Fruit fly (Drosophila melanogaster): Measurements from ENCODE around the gene CG13760.

CG13760 gene

DNA sequence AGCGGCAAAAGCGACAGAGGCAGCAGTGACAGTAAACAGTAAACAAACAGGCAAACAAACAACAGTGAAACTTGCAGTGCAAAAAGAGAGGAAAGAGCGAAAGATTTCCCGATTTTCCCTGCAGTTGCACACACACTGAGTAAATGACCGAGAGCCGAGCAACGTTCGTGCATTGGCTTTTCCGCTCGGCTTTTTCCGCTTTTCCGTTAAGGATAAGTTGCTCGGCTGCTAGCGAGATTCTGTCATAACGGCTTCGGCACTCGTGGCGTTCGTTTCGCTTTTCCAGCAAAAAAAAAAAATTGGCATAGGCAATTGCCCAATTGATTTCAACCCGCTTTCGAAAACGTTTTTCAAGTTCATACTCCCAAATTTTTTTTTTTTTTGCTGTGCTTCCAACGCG is 31.6 kb downstream of the CG13760 start:
- TF ChIP-seq Deaf1 (tag; optimal IDR thresholded peaks at IDR 0.05) = peak; percentile 90
- no peak for TF ChIP-seq gt (GFP tag; IDR thresholded peaks at IDR 0.05)
- no peak for TF ChIP-seq CG16779 (GFP tag; IDR thresholded peaks at IDR 0.05)

DNA sequence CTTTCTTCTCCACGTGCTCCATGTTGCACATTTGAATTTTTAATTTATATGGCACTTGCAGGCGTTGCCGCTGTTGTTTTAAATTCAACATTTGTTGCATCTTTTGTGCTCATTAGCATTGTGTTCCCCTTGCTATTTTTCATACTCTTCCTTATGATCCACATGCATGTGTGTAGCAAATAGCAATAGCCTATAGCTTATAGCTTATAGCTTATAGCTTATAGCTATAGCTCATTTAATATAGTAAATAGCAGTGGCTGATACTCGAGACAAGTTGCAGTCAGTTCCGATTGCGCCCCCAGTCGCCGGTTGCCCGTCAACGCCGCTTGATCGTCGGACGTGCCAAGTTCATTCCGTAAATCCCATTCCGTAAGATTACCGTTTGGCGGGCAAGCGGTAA is 33.6 kb downstream of the CG13760 start, which contains the start of gene Pdfr:
Gene Pdfr (plus strand): TSS at position 301 of the 400 bp plus-strand sequence.
- TF ChIP-seq CG8281 (tag; optimal IDR thresholded peaks at IDR 0.05) (no peak), CG11695 (GFP tag; IDR thresholded peaks at IDR 0.05) (no peak), Fer3 (tag; optimal IDR thresholded peaks at IDR 0.05) (no peak), Hey (tag; optimal IDR thresholded peaks at IDR 0.05) (no peak), stc (GFP tag; IDR thresholded peaks at IDR 0.05) (no peak), br (optimal IDR thresholded peaks at IDR 0.05) (no peak), bowl (GFP tag; IDR thresholded peaks at IDR 0.05) (no peak), jigr1 (GFP tag; IDR thresholded peaks at IDR 0.05) (no peak)

DNA sequence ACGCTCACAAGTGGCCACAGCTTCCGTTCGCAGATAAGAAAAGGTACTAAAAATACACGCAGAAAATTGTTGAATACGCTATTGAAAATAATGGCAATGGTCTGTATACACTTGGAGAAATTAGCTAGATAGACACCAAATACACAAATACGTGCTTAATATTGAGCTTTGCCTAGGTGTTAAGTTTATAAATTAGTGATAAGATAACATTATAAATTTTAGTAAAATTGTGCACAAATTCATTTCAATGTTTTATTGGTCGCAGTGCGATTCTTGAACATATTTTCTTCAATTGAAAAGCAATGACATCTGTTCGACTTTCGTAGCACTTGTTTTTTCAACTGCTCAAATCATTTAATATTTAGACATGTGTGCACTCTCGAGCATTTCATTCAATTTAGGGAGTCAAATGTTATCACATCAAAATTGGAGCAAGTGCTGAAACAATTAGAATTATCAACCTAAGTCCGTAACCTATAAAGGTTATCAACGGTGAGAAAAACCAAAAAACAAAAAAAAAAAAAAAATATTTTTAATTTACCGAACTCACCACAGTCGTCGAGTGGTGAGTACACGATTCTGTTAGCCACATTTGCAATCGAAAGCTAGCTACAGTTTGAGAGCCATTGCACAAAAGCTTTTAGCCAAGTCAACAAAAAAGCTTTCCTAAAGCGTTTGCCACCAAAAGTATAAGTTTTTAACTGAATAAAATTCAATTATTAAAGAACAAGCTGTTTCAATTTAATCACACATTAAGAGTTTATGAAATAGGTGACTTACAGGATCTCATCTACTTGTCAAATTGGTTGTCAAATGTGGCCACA is 38.6 kb downstream of the CG13760 start:
- TF ChIP-seq odd (GFP tag; optimal IDR thresholded peaks at IDR 0.05) (no peak), CG2129 (GFP tag; IDR thresholded peaks at IDR 0.05; ENCODE audit: partially characterized antibody) (no peak), toy (GFP tag; IDR thresholded peaks at IDR 0.05) (no peak), Pdp1 (GFP tag; optimal IDR thresholded peaks at IDR 0.05) (no peak), CG9817 (tag; optimal IDR thresholded peaks at IDR 0.05) (peak; percentile 18), hbn (GFP tag; IDR thresholded peaks at IDR 0.05; ENCODE audit: partially characterized antibody) (no peak), abd-A (tag; optimal IDR thresholded peaks at IDR 0.05) (no peak), sqz (GFP tag; optimal IDR thresholded peaks at IDR 0.05) (no peak), phol (tag; optimal IDR thresholded peaks at IDR 0.05) (peak; percentile 1), Fer1 (GFP tag; optimal IDR thresholded peaks at IDR 0.05) (peak; percentile 14), nom (GFP tag; optimal IDR thresholded peaks at IDR 0.05) (no peak), CG11695 (GFP tag; IDR thresholded peaks at IDR 0.05) (no peak), slbo (GFP tag; IDR thresholded peaks at IDR 0.05) (no peak), Rx (GFP tag; IDR thresholded peaks at IDR 0.05) (no peak), hth (optimal IDR thresholded peaks at IDR 0.05) (no peak), CG18599 (GFP tag; optimal IDR thresholded peaks at IDR 0.05) (peak; percentile 35), CTCF (GFP tag; optimal IDR thresholded peaks at IDR 0.05) (peak; percentile 4), CG8388 (GFP tag; optimal IDR thresholded peaks at IDR 0.05) (no peak), lmd (GFP tag; IDR thresholded peaks at IDR 0.05) (peak; percentile 21; the same call in 1 of the 2 replicates), Ets65A (GFP tag) (peak; percentile 88), CG3726 (GFP tag; IDR thresholded peaks at IDR 0.05) (no peak), klu (GFP tag; IDR thresholded peaks at IDR 0.05) (no peak), CG15269 (tag; optimal IDR thresholded peaks at IDR 0.05) (peak; percentile 5), Myb (GFP tag; optimal IDR thresholded peaks at IDR 0.05) (peak; percentile 13), CG1529 (GFP tag; optimal IDR thresholded peaks at IDR 0.05) (no peak), Hsf (GFP tag; optimal IDR thresholded peaks at IDR 0.05) (no peak), sug (tag; optimal IDR thresholded peaks at IDR 0.05) (no peak), CG10565 (GFP tag; optimal IDR thresholded peaks at IDR 0.05) (no peak), CG15011 (GFP tag; optimal IDR thresholded peaks at IDR 0.05) (no peak), CG30403 (GFP tag; optimal IDR thresholded peaks at IDR 0.05) (no peak), lab (GFP tag; optimal IDR thresholded peaks at IDR 0.05) (peak; percentile 10), CG9932 (GFP tag; IDR thresholded peaks at IDR 0.05) (no peak), danr (GFP tag; IDR thresholded peaks at IDR 0.05) (no peak), CG6854 (GFP tag; optimal IDR thresholded peaks at IDR 0.05) (no peak), Ets97D (GFP tag; optimal IDR thresholded peaks at IDR 0.05) (no peak), CG34376 (GFP tag; optimal IDR thresholded peaks at IDR 0.05) (peak; percentile 58), Dip3 (GFP tag; optimal IDR thresholded peaks at IDR 0.05) (no peak), bsh (GFP tag; optimal IDR thresholded peaks at IDR 0.05) (no peak)

All from whole organism, embryonic.